Fruit fly (Drosophila melanogaster): Measurements from ENCODE around the gene Doc3.

The Doc3 gene

DNA sequence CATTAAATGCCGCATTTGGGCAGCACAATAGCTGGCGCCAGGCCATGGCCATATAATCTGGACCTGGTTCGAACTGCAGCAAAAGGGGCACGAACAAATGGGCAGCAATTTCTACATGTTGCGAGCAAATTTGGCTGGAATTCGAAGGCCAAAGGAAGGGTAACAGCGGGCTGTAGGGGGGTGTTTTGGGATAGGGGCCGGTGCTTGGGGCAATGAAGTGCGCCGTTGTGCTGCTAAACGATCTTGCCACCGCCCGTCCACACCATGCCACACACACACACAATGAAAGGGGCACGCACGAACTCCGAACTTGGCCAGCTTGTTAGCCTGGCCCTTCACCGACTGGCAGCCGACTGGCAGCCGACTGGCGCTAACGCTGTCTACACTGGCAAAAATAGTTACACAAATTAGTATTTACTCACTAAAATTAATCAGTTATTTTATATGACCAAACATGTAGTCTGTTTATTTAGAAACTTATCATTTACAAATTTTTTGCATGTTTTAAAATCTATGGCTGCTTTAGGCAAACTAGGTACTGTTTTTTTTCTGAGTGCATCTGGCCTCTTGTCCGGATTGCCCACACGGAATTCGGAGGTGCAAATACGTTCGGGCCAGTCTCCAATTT lies 29.1 kb downstream of the Doc3 start (continued):
- peak; percentile 64 for TF ChIP-seq CG11762 (GFP tag; optimal IDR thresholded peaks at IDR 0.05; ENCODE audit: insufficient read depth)
- peak; percentile 22 for TF ChIP-seq acj6 (GFP tag; optimal IDR thresholded peaks at IDR 0.05)
- TF ChIP-seq Sox102F (GFP tag; optimal IDR thresholded peaks at IDR 0.05): peak; percentile 71
- peak; percentile 63 for TF ChIP-seq CG6854 (GFP tag; optimal IDR thresholded peaks at IDR 0.05)
- no peak for TF ChIP-seq fkh (GFP tag; optimal IDR thresholded peaks at IDR 0.05)
- TF ChIP-seq Blimp-1 (GFP tag; optimal IDR thresholded peaks at IDR 0.05): peak; percentile 59
- peak; percentile 81 for TF ChIP-seq topi (GFP tag; optimal IDR thresholded peaks at IDR 0.05)
- TF ChIP-seq net (GFP tag; optimal IDR thresholded peaks at IDR 0.05): peak; percentile 23
- peak; percentile 36 for TF ChIP-seq CG8632 (GFP tag; optimal IDR thresholded peaks at IDR 0.05)
- peak; percentile 72 for TF ChIP-seq Met (GFP tag; optimal IDR thresholded peaks at IDR 0.05)
- TF ChIP-seq Ets21C (GFP tag; optimal IDR thresholded peaks at IDR 0.05): peak; percentile 24
- TF ChIP-seq CG6808 (GFP tag; optimal IDR thresholded peaks at IDR 0.05): peak; percentile 78
- TF ChIP-seq OdsH (GFP tag; optimal IDR thresholded peaks at IDR 0.05): peak; percentile 46
- peak; percentile 75 for TF ChIP-seq spab (GFP tag; optimal IDR thresholded peaks at IDR 0.05)
- peak; percentile 89 for TF ChIP-seq cyc (GFP tag; optimal IDR thresholded peaks at IDR 0.05)
- TF ChIP-seq achi (GFP tag; optimal IDR thresholded peaks at IDR 0.05): peak; percentile 48
- TF ChIP-seq Sox14 (GFP tag; optimal IDR thresholded peaks at IDR 0.05): peak; percentile 52
- TF ChIP-seq Eip78C (GFP tag): peak; percentile 86
- no peak for TF ChIP-seq CG4318 (GFP tag; optimal IDR thresholded peaks at IDR 0.05)
- TF ChIP-seq vri (GFP tag; optimal IDR thresholded peaks at IDR 0.05): peak; percentile 61
- no peak for TF ChIP-seq CG16779 (tag; optimal IDR thresholded peaks at IDR 0.05)
- TF ChIP-seq Lpt (GFP tag; optimal IDR thresholded peaks at IDR 0.05): no peak
- peak; percentile 29 for TF ChIP-seq dsx (GFP tag; optimal IDR thresholded peaks at IDR 0.05; ENCODE audit: poor library complexity, severe bottlenecking)
- TF ChIP-seq CG10631 (GFP tag; optimal IDR thresholded peaks at IDR 0.05): no peak
- TF ChIP-seq CG8319 (GFP tag; optimal IDR thresholded peaks at IDR 0.05): peak; percentile 66
- 0 out of 3 replicates have a peak, but pooled peaks have one; percentile 36 for TF ChIP-seq eg (GFP tag; IDR thresholded peaks at IDR 0.05)
- no peak for TF ChIP-seq CG11294 (GFP tag; IDR thresholded peaks at IDR 0.05)
- peak; percentile 33 for TF ChIP-seq CG6792 (GFP tag; optimal IDR thresholded peaks at IDR 0.05)

DNA sequence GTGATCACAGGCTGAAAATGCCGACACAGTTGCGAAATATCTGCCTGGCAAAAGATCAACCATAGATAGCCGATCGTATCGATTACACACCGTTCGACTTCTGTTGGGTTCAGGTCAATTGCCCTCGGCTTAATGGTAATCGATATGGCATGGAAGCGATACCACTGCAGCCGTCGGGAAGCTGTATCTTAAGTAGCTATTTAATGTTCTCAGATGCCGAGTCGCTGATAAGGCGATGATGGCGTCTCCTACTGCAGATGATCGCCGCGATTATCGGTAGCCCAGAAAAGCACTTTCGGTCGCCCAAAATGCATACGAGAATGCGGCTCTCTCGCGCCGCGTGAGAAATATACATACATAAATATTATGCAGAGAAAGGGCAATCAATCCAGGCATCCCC lies 32.6 kb downstream of the Doc3 start:
- TF ChIP-seq CG9139 (GFP tag; optimal IDR thresholded peaks at IDR 0.05) (no peak), CG6854 (GFP tag; optimal IDR thresholded peaks at IDR 0.05) (no peak), Sox15 (GFP tag; optimal IDR thresholded peaks at IDR 0.05) (no peak), Ets96B (tag; optimal IDR thresholded peaks at IDR 0.05) (no peak), topi (GFP tag; optimal IDR thresholded peaks at IDR 0.05) (no peak), CG7368 (GFP tag; optimal IDR thresholded peaks at IDR 0.05) (no peak), CG3919 (GFP tag; optimal IDR thresholded peaks at IDR 0.05) (no peak), CG11762 (GFP tag; optimal IDR thresholded peaks at IDR 0.05; ENCODE audit: insufficient read depth) (no peak), CG31627 (GFP tag; optimal IDR thresholded peaks at IDR 0.05) (no peak), svp (GFP tag) (no peak), CG1621 (tag; optimal IDR thresholded peaks at IDR 0.05) (no peak), CG8632 (GFP tag; optimal IDR thresholded peaks at IDR 0.05) (no peak)

DNA sequence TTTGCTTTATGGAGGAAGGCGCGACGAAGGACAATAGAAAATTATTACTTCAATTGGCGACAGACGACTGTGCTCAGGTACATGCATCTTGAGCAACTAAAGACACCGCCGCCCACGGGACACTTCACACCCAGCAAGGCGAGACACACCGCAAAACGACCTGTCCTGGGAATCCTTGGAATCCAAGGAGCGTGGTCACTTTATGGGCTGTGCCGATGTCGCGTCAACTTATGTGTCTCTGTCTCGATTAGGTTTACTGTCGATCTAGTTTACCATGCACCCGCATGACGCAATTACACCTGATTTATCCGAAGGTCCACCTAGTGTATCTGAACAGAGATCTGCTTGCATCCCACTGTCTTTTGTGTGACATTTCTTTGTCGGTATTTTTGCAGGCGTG lies 34.2 kb downstream of the Doc3 start:
- TF ChIP-seq CG15336 (GFP tag; IDR thresholded peaks at IDR 0.05) (no peak), Sox14 (GFP tag; optimal IDR thresholded peaks at IDR 0.05) (no peak), dac (GFP tag; optimal IDR thresholded peaks at IDR 0.05) (no peak), CG34406 (GFP tag; optimal IDR thresholded peaks at IDR 0.05) (no peak), fd59A (GFP tag; optimal IDR thresholded peaks at IDR 0.05) (no peak), Hr39 (GFP tag; optimal IDR thresholded peaks at IDR 0.05) (no peak), CG8632 (GFP tag; optimal IDR thresholded peaks at IDR 0.05) (no peak), acj6 (GFP tag; optimal IDR thresholded peaks at IDR 0.05) (no peak), spab (GFP tag; optimal IDR thresholded peaks at IDR 0.05) (no peak), CG3919 (GFP tag; optimal IDR thresholded peaks at IDR 0.05) (no peak)

Measured in whole organism, prepupa.